Worm (Caenorhabditis elegans) whole organism, early embryonic: ENCODE measurements around the gene fbxa-99.

ENCODE experiments used
- B0310.2 ChIP-seq: sonication (generic microtip); optimal IDR thresholded peaks from 2 replicates; lab custom pipeline; 2016; ENCODE audit warnings: mild to moderate bottlenecking, missing genetic modification characterization, missing compliant biosample characterization
- F13C5.2 ChIP-seq: sonication (generic microtip); optimal IDR thresholded peaks from 2 replicates; lab custom pipeline; 2017; ENCODE audit warnings: mild to moderate bottlenecking, missing genetic modification characterization, inconsistent platforms, missing compliant biosample characterization
- aly-1 ChIP-seq: sonication (generic microtip); optimal IDR thresholded peaks from 2 replicates; lab custom pipeline; 2016; ENCODE audit warnings: missing genetic modification characterization, missing compliant biosample characterization
- ama-1 ChIP-seq: fragments of 150-350 bp; optimal IDR thresholded peaks from 2 replicates; lab custom pipeline; 2014
- ceh-13 ChIP-seq: fragments of 200-800 bp; sonication (Bioruptor generic); optimal IDR thresholded peaks from 2 replicates; lab custom pipeline; 2018; ENCODE audit warnings: mild to moderate bottlenecking, missing genetic modification characterization, missing compliant biosample characterization
- ceh-36 ChIP-seq: sonication (generic microtip); optimal IDR thresholded peaks from 2 replicates; lab custom pipeline; 2016; ENCODE audit warnings: missing genetic modification characterization, inconsistent platforms, missing compliant biosample characterization
- ets-7 ChIP-seq: sonication (generic microtip); optimal IDR thresholded peaks from 2 replicates; lab custom pipeline; 2016; ENCODE audit warnings: missing genotype, missing genetic modification characterization, missing compliant biosample characterization
- flt-1 ChIP-seq: fragments of 200-800 bp; sonication (Bioruptor generic); IDR thresholded peaks from 2 replicates; pipeline ENCODE4 v1.3.6; 2022; ENCODE audit warnings: missing genetic modification characterization, missing compliant biosample characterization
- hmbx-1 ChIP-seq: sonication (generic microtip); optimal IDR thresholded peaks from 2 replicates; lab custom pipeline; 2016; ENCODE audit warnings: mild to moderate bottlenecking, missing genetic modification characterization, missing compliant biosample characterization
- hmg-4 ChIP-seq: fragments of 200-800 bp; sonication (Bioruptor generic); optimal IDR thresholded peaks from 2 replicates; lab custom pipeline; 2018; ENCODE audit warnings: mild to moderate bottlenecking, missing genetic modification characterization, missing compliant biosample characterization
- hnd-1 ChIP-seq: sonication (generic microtip); optimal IDR thresholded peaks from 2 replicates; lab custom pipeline; 2016; ENCODE audit warnings: missing genetic modification characterization, missing compliant biosample characterization
- pes-1 ChIP-seq: fragments of 200-800 bp; sonication (Bioruptor generic); IDR thresholded peaks from 2 replicates; pipeline ENCODE4 v1.3.6; 2022; ENCODE audit warnings: missing genetic modification reagents, missing genetic modification characterization, missing compliant biosample characterization
- scrt-1 ChIP-seq: fragments of 200-800 bp; sonication (Bioruptor generic); IDR thresholded peaks from 2 replicates; pipeline ENCODE4 v1.3.6; 2022; ENCODE audit warnings: missing genetic modification characterization, missing compliant biosample characterization
- sea-1 ChIP-seq: fragments of 200-800 bp; sonication (Bioruptor generic); conservative IDR thresholded peaks from 2 replicates; pipeline ENCODE4 v1.3.6; 2022; ENCODE audit warnings: missing genetic modification characterization, missing compliant biosample characterization
- tbx-11 ChIP-seq: fragments of 200-800 bp; sonication (Bioruptor generic); IDR thresholded peaks from 2 replicates; pipeline ENCODE4 v1.3.6; 2022; ENCODE audit warnings: missing genetic modification characterization, missing compliant biosample characterization
- tbx-37 ChIP-seq: fragments of 200-800 bp; sonication (Bioruptor generic); conservative IDR thresholded peaks from 2 replicates; pipeline ENCODE4 v1.3.6; 2022; ENCODE audit warnings: missing genetic modification reagents, missing genetic modification characterization, missing compliant biosample characterization
- tra-4 ChIP-seq: sonication (generic microtip); optimal IDR thresholded peaks from 2 replicates; lab custom pipeline; 2017; ENCODE audit warnings: missing genetic modification characterization, missing compliant biosample characterization

Gene fbxa-99

DNA sequence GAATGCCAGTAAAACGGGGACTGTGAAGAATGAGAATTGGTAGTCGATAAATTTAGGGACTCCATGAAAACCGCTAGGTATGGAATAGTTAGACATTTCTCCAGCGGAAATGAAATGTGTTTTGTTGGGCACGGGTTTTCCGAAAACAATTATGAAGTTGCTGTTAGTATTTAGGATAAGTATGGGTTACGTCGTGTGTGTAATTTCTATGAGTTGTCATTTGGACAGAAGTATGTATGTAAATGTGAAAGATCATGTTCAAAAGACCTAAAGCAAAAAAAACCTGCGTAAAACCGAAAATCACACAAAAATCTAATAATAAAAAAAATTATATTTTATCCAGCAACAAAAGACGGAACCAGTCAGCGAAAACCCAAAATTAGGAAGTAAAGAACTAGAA, 10.2 kb downstream of the fbxa-99 start, which contains the start of gene sru-23:
Gene sru-23 (minus strand): TSS at position 101 of the 400 bp plus-strand sequence.
- TF ChIP-seq hmg-4 (GFP tag; lab: Kevin White, UChicago) (no peak), tbx-37 (GFP tag; lab: Robert Waterston, UW) (no peak), pes-1 (GFP tag; lab: Robert Waterston, UW) (no peak), hnd-1 (no peak), tra-4 (tag; lab: Kevin White, UChicago) (no peak), flt-1 (GFP tag; lab: Robert Waterston, UW) (no peak), tbx-11 (no peak), hmbx-1 (no peak), scrt-1 (GFP tag; lab: Robert Waterston, UW) (no peak), B0310.2 (no peak), sea-1 (GFP tag; lab: Robert Waterston, UW) (no peak), ceh-13 (GFP tag; lab: Kevin White, UChicago) (no peak), F13C5.2 (tag; lab: Kevin White, UChicago) (no peak), ama-1 (lab: Kevin White, UChicago) (no peak), ets-7 (no peak), aly-1 (tag; lab: Kevin White, UChicago) (no peak), ceh-36 (tag; lab: Kevin White, UChicago) (no peak)

DNA sequence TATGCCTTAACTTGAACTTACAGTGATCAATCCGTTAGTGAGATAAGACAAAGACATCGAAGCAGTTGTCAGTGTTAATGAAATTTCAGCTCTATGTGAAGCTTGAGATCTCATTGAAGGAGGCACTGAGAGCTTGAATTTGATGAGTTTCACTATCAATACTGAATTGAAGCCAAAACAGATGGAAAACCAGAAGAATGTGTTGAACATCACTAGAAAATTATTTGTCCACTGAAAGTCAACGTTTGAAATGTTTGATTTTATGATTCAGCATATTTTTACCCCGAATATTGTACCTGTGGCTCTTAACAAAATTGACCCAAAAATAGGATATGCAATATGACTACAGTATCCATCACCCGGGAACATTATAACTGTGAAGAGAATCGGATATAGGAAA, 11.8 kb downstream of the fbxa-99 start:
- TF ChIP-seq F13C5.2 (tag; lab: Kevin White, UChicago) (no peak), hmg-4 (GFP tag; lab: Kevin White, UChicago) (no peak), sea-1 (GFP tag; lab: Robert Waterston, UW) (no peak), ama-1 (lab: Kevin White, UChicago) (no peak), pes-1 (GFP tag; lab: Robert Waterston, UW) (no peak), ceh-13 (GFP tag; lab: Kevin White, UChicago) (no peak), ets-7 (no peak), scrt-1 (GFP tag; lab: Robert Waterston, UW) (no peak), tbx-37 (GFP tag; lab: Robert Waterston, UW) (no peak), hmbx-1 (no peak), flt-1 (GFP tag; lab: Robert Waterston, UW) (no peak), tbx-11 (no peak), B0310.2 (no peak), aly-1 (tag; lab: Kevin White, UChicago) (no peak), tra-4 (tag; lab: Kevin White, UChicago) (no peak), hnd-1 (no peak), ceh-36 (tag; lab: Kevin White, UChicago) (no peak)

DNA sequence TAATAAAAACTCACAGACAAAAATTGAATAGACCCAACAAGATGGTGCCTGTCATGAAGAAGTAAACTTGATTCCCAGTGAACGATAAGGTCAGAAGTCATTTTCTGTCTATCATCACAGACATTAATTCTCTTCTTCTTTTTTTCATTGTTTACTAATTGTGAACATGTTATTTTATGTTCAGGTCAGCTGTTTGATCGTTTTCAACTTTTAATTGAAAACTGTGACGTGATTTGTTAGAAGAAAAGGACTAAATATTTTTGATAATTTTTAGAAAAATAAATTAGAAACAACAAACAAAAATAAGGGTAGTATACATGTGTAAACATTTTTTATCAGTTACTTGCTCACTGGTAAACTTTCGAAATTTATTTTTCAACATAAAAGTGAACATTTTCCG, 13.0 kb downstream of the fbxa-99 start, which contains the start of gene F36G9.7:
Gene F36G9.7 (minus strand): TSS at position 101 of the 400 bp plus-strand sequence.
- TF ChIP-seq flt-1 (GFP tag; lab: Robert Waterston, UW) (no peak), hmg-4 (GFP tag; lab: Kevin White, UChicago) (no peak), ets-7 (no peak), hmbx-1 (no peak)

DNA sequence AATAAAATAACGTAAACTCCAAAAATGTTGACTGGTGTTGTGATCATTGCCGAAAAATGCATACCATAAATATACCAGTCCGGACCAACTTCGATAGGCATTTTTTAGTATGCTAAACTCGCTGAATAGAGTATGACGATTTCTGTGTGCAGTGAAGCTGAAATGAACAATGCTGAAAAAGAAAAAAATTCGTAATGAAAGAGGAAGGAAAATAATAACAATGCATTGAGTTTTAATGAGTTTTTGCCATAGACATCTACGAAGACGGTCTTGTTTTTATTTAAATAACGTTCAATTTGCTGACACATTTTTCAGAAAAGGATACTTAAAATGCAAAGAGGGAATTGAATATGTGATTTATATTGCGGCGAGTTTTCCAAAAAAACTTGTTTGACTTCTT, 15.1 kb downstream of the fbxa-99 start, which contains the start of gene sri-1:
Gene sri-1 (minus strand): TSS at position 101 of the 400 bp plus-strand sequence.
- TF ChIP-seq hnd-1, result no peak
- no peak for TF ChIP-seq ets-7
- no peak for TF ChIP-seq ceh-36 (tag; lab: Kevin White, UChicago)
- TF ChIP-seq hmbx-1, result no peak
- TF ChIP-seq scrt-1 (GFP tag; lab: Robert Waterston, UW), result no peak
- no peak for TF ChIP-seq flt-1 (GFP tag; lab: Robert Waterston, UW)
- no peak for TF ChIP-seq pes-1 (GFP tag; lab: Robert Waterston, UW)

DNA sequence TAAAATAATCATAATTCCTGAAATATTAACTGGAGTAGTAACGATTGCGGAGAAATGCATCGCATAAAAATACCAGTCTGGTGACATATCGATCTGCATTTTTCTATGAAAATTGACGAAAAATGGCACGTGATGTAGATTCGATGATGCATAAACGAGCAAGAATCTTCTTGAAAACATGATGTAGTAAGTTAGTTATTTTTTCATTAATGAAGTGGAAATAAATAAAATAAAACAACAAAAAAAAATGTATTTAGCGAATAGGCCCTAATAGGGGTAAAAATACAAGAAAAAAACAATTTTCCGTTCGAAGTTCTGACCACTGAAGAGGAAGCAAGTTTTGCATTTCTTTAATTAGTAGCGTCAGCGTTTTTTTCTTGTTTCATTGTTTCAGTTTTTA, 17.5 kb downstream of the fbxa-99 start, which contains the start of gene sri-2:
Gene sri-2 (minus strand): TSS at position 101 of the 400 bp plus-strand sequence.
- TF ChIP-seq flt-1 (GFP tag; lab: Robert Waterston, UW) (no peak), F13C5.2 (tag; lab: Kevin White, UChicago) (no peak), B0310.2 (no peak), ceh-36 (tag; lab: Kevin White, UChicago) (no peak), tra-4 (tag; lab: Kevin White, UChicago) (no peak), tbx-37 (GFP tag; lab: Robert Waterston, UW) (no peak), scrt-1 (GFP tag; lab: Robert Waterston, UW) (no peak), ets-7 (no peak), pes-1 (GFP tag; lab: Robert Waterston, UW) (no peak), ama-1 (lab: Kevin White, UChicago) (no peak), hmg-4 (GFP tag; lab: Kevin White, UChicago) (no peak), ceh-13 (GFP tag; lab: Kevin White, UChicago) (no peak), aly-1 (tag; lab: Kevin White, UChicago) (no peak), hnd-1 (no peak), tbx-11 (no peak), sea-1 (GFP tag; lab: Robert Waterston, UW) (no peak), hmbx-1 (no peak)

DNA sequence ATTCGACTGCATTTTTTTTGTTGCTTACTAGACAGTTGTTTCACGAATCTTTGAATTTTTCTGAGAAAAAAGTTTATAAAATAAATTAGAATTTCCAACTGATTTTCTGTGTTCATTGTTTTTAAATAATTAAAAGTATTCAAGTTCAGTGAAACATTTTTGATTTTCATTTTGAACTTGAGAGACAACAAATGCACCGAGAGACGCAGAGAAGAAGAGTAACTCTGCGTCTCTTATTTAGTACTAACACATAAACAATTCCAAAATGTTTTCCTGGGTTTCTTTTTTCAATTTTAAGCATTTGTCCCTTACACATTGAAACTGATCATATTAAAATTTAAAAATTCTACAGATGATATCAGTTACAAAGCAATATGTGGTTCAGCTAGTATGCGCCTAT, 23.2 kb downstream of the fbxa-99 start:
- TF ChIP-seq B0310.2 (no peak), aly-1 (tag; lab: Kevin White, UChicago) (no peak), scrt-1 (GFP tag; lab: Robert Waterston, UW) (no peak), tra-4 (tag; lab: Kevin White, UChicago) (no peak), hmbx-1 (no peak), hmg-4 (GFP tag; lab: Kevin White, UChicago) (no peak), F13C5.2 (tag; lab: Kevin White, UChicago) (no peak), tbx-11 (no peak), flt-1 (GFP tag; lab: Robert Waterston, UW) (no peak), ceh-36 (tag; lab: Kevin White, UChicago) (no peak), pes-1 (GFP tag; lab: Robert Waterston, UW) (no peak), sea-1 (GFP tag; lab: Robert Waterston, UW) (no peak), ets-7 (no peak), ama-1 (lab: Kevin White, UChicago) (no peak), hnd-1 (no peak), ceh-13 (GFP tag; lab: Kevin White, UChicago) (no peak), tbx-37 (GFP tag; lab: Robert Waterston, UW) (no peak)

DNA sequence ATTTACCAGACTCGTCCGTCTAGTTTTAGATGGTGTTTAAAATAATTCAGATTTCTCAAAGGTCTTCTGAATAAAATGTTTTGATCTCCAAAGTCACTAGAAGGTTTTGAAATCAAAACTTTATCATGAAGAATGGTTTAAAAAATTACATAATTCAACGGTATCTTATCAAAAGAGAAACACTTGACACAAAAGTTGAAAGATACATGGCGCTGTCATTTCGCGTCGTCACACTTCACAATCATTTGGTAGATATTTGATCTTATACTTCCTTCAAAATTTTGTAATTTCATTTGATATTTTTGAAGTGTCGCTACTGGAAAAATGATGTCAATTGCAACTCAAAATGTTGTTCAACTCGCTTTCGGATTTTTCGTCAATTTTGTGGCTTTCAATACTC, 25.6 kb downstream of the fbxa-99 start, which contains the start of gene F36G9.3:
Gene F36G9.3 (plus strand): TSS at position 301 of the 400 bp plus-strand sequence.
- TF ChIP-seq tbx-37 (GFP tag; lab: Robert Waterston, UW), result no peak
- TF ChIP-seq pes-1 (GFP tag; lab: Robert Waterston, UW), result no peak
- TF ChIP-seq hmbx-1, result no peak
- no peak for TF ChIP-seq F13C5.2 (tag; lab: Kevin White, UChicago)
- no peak for TF ChIP-seq scrt-1 (GFP tag; lab: Robert Waterston, UW)
- no peak for TF ChIP-seq sea-1 (GFP tag; lab: Robert Waterston, UW)
- TF ChIP-seq tbx-11, result no peak
- no peak for TF ChIP-seq ets-7
- no peak for TF ChIP-seq flt-1 (GFP tag; lab: Robert Waterston, UW)
- no peak for TF ChIP-seq ceh-36 (tag; lab: Kevin White, UChicago)
- TF ChIP-seq ceh-13 (GFP tag; lab: Kevin White, UChicago), result no peak
